Fruit fly (Drosophila melanogaster) whole organism, adult: ENCODE measurements around the gene CG5104.

Experiments used
- Mnt ChIP-seq: fragments of 200-800 bp; sonication (Bioruptor generic); optimal IDR thresholded peaks from 2 replicates; lab custom pipeline; 2016; ENCODE audit warnings: missing biosample characterization, mild to moderate bottlenecking, missing genetic modification characterization
- tj ChIP-seq: fragments of 200-800 bp; sonication (Bioruptor generic); optimal IDR thresholded peaks from 3 replicates; lab custom pipeline; 2017; ENCODE audit warnings: missing biosample characterization, mild to moderate bottlenecking, missing genetic modification characterization, moderate library complexity

dm6 chr3L:20524409-20525010, 3.7 kb downstream of the CG5104 start:
- TF ChIP-seq tj (peak; percentile 50), Mnt (GFP tag; lab: Kevin White, UChicago) (peak; percentile 60)
